Worm (Caenorhabditis elegans): ENCODE data around the gene F52G2.3.

F52G2.3 gene

DNA sequence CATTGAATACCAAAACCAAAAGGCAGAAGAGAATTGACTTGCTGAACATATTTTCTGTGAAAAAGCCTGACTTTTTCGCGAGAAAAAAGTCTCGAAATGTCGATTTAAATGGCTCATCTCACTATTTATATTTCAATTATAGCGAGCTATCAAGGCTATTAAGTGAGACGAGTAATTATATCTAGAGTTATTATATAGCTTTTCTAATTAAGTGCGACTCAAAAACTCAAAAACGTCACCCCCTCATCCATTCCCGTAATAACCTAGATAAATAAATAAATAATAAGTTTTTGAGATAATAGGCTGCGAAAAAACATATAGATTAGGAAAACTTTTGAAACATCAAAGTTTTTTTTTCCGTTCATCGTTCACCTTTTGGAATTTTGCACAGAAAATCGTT, 42.4 kb downstream of the F52G2.3 start, which contains the start of gene nlp-17:
TSS of gene nlp-17 (minus strand) at position 101 of the 400 bp plus-strand sequence.
- TF ChIP-seq lin-32 (GFP tag; optimal IDR thresholded peaks at IDR 0.05) (no peak), bed-3 (GFP tag; optimal IDR thresholded peaks at IDR 0.05) (no peak), ham-2 (GFP tag; optimal IDR thresholded peaks at IDR 0.05) (no peak), nhr-12 (tag; optimal IDR thresholded peaks at IDR 0.05) (no peak), sptf-1 (tag; optimal IDR thresholded peaks at IDR 0.05) (no peak)

DNA sequence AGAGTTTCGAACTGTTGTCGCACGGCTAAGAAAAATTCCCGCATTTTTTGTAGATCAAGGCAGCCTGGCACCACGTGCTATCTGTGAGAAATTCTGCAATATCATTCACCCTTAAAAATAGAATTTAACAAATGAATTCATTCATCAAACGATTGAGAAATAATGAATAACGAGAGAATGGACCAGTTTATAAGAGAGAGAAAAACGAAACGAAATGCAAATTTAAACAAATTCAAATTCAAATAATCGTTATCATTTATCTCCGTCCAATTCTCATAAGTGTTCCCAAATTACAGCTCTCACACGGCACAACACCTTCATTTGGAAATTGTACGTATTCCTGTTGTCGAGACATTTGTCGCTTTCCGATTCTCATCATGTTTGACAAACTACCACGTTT, 42.9 kb downstream of the F52G2.3 start, which contains the start of gene seld-1:
TSS of gene seld-1 (plus strand) at position 301 of the 400 bp plus-strand sequence.
- TF ChIP-seq elt-3 (tag; optimal IDR thresholded peaks at IDR 0.05), result no peak
- TF ChIP-seq zip-8 (tag; optimal IDR thresholded peaks at IDR 0.05), result no peak
- no peak for TF ChIP-seq drap-1 (GFP tag; optimal IDR thresholded peaks at IDR 0.05)
- TF ChIP-seq nhr-76 (tag; optimal IDR thresholded peaks at IDR 0.05), result no peak
- TF ChIP-seq hlh-1 (tag; optimal IDR thresholded peaks at IDR 0.05), result no peak
- TF ChIP-seq unc-120 (tag; optimal IDR thresholded peaks at IDR 0.05; ENCODE audit: poor library complexity, severe bottlenecking), result no peak
- TF ChIP-seq ham-2 (GFP tag; optimal IDR thresholded peaks at IDR 0.05), result no peak
- no peak for TF ChIP-seq mls-2 (tag; optimal IDR thresholded peaks at IDR 0.05)
- TF ChIP-seq ceh-83 (GFP tag; optimal IDR thresholded peaks at IDR 0.05), result no peak
- TF ChIP-seq sptf-1 (tag; optimal IDR thresholded peaks at IDR 0.05), result no peak
- TF ChIP-seq flh-1 (GFP tag; optimal IDR thresholded peaks at IDR 0.05), result no peak
- TF ChIP-seq lin-32 (GFP tag; optimal IDR thresholded peaks at IDR 0.05), result no peak

ce11 chrIV:13502806-13503363, 45.1 kb downstream of the F52G2.3 start, which contains the start of gene tbc-9:
TSS of gene tbc-9 (minus strand) at chrIV:13502856.
- TF ChIP-seq hlh-1 (tag; optimal IDR thresholded peaks at IDR 0.05) (no peak), nhr-76 (tag; optimal IDR thresholded peaks at IDR 0.05) (no peak), M03D4.4 (tag; optimal IDR thresholded peaks at IDR 0.05) (no peak), unc-62 (GFP tag; optimal IDR thresholded peaks at IDR 0.05) (no peak), unc-39 (tag; optimal IDR thresholded peaks at IDR 0.05) (no peak), mab-5 (tag; optimal IDR thresholded peaks at IDR 0.05) (no peak), nhr-12 (tag; optimal IDR thresholded peaks at IDR 0.05) (no peak), bed-3 (GFP tag; optimal IDR thresholded peaks at IDR 0.05) (no peak), lin-13 (tag; optimal IDR thresholded peaks at IDR 0.05) (no peak), ceh-39 (tag; optimal IDR thresholded peaks at IDR 0.05) (no peak)

DNA sequence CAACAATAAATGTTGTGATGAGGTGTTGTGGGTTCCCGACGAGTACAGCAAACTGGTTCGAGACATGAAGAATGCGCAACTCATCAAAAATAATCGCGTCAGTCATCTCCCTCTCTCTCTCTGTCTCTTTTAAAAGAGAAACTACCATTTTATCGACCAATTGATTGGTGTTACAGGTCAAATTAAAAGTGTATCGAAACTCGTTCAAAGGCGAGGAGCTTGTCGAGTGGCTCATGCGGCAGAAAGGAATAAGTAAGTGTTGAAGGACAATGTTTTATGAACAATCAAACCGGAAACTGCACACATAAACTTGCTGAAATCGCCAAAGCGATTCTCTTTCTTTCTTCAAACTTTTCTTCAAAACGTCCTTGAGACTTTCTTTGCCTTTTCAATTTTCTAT, 54.3 kb downstream of the F52G2.3 start:
- TF ChIP-seq nhr-2 (tag; optimal IDR thresholded peaks at IDR 0.05) (no peak), lin-32 (GFP tag; optimal IDR thresholded peaks at IDR 0.05) (no peak), sptf-1 (tag; optimal IDR thresholded peaks at IDR 0.05) (no peak), unc-39 (tag; optimal IDR thresholded peaks at IDR 0.05) (no peak), mep-1 (tag; optimal IDR thresholded peaks at IDR 0.05) (no peak), pha-4 (tag; optimal IDR thresholded peaks at IDR 0.05) (no peak), unc-62 (GFP tag; optimal IDR thresholded peaks at IDR 0.05) (no peak), unc-120 (tag; optimal IDR thresholded peaks at IDR 0.05; ENCODE audit: poor library complexity, severe bottlenecking) (no peak), lin-13 (tag; optimal IDR thresholded peaks at IDR 0.05) (no peak), mab-5 (tag; optimal IDR thresholded peaks at IDR 0.05) (no peak), lsy-2 (tag; optimal IDR thresholded peaks at IDR 0.05) (no peak), M03D4.4 (tag; optimal IDR thresholded peaks at IDR 0.05) (no peak), hlh-1 (tag; optimal IDR thresholded peaks at IDR 0.05) (no peak), snpc-4 (tag; optimal IDR thresholded peaks at IDR 0.05) (no peak), ceh-83 (GFP tag; optimal IDR thresholded peaks at IDR 0.05) (no peak), flh-1 (GFP tag; optimal IDR thresholded peaks at IDR 0.05) (no peak), ztf-11 (tag; optimal IDR thresholded peaks at IDR 0.05) (no peak)

Measured in whole organism, mixed stage, embryonic.